Fruit fly (Drosophila melanogaster): ENCODE measurements around the gene Polr2A.

Gene Polr2A

dm6 chrX:11611645-11612079 lies 41.5 kb upstream of the Polr2A start, which contains the start of the genes CG2247 and CG1703 (continued):
- TF ChIP-seq seq (GFP tag; IDR thresholded peaks at IDR 0.05): no peak
- TF ChIP-seq Aef1 (GFP tag; IDR thresholded peaks at IDR 0.05): peak; percentile 81
- peak; percentile 76 for TF ChIP-seq CG14860 (GFP tag; IDR thresholded peaks at IDR 0.05; ENCODE audit: partially characterized antibody)
- TF ChIP-seq CG9797 (GFP tag; optimal IDR thresholded peaks at IDR 0.05): peak; percentile 86
- TF ChIP-seq CG7963 (GFP tag; IDR thresholded peaks at IDR 0.05; ENCODE audit: partially characterized antibody): peak; percentile 36; the same call in 1 of the 3 replicates
- peak; percentile 80 for TF ChIP-seq inv (GFP tag; IDR thresholded peaks at IDR 0.05; ENCODE audit: partially characterized antibody)
- peak; percentile 65 for TF ChIP-seq phol (tag; optimal IDR thresholded peaks at IDR 0.05)
- peak; percentile 75 for TF ChIP-seq CG42726 (GFP tag; IDR thresholded peaks at IDR 0.05; ENCODE audit: partially characterized antibody)
- no peak for TF ChIP-seq HHEX (GFP tag; optimal IDR thresholded peaks at IDR 0.05)
- TF ChIP-seq CG12659 (GFP tag; optimal IDR thresholded peaks at IDR 0.05): peak; percentile 73
- 0 out of 3 replicates have a peak, but pooled peaks have one; percentile 44 for TF ChIP-seq mld (GFP tag; IDR thresholded peaks at IDR 0.05; ENCODE audit: partially characterized antibody)
- TF ChIP-seq dmrt11E (tag; optimal IDR thresholded peaks at IDR 0.05): peak; percentile 11
- peak; percentile 72; the same call in 2 of the 3 replicates for TF ChIP-seq CG6791 (GFP tag; IDR thresholded peaks at IDR 0.05; ENCODE audit: partially characterized antibody)
- TF ChIP-seq CG6854 (GFP tag; optimal IDR thresholded peaks at IDR 0.05): no peak
- TF ChIP-seq z (GFP tag; IDR thresholded peaks at IDR 0.05): no peak
- TF ChIP-seq disco-r (GFP tag; optimal IDR thresholded peaks at IDR 0.05): no peak
- TF ChIP-seq sug (tag; optimal IDR thresholded peaks at IDR 0.05): peak; percentile 30
- peak; percentile 38 for TF ChIP-seq Lhr (GFP tag; optimal IDR thresholded peaks at IDR 0.05)
- no peak for TF ChIP-seq CG4617 (GFP tag; optimal IDR thresholded peaks at IDR 0.05; ENCODE audit: borderline replicate concordance)
- TF ChIP-seq CG10267 (tag; optimal IDR thresholded peaks at IDR 0.05): peak; percentile 80
- no peak for TF ChIP-seq CG14667 (GFP tag; IDR thresholded peaks at IDR 0.05)
- TF ChIP-seq D19A (tag; optimal IDR thresholded peaks at IDR 0.05): peak; percentile 10
- TF ChIP-seq CG11398 (GFP tag; optimal IDR thresholded peaks at IDR 0.05): no peak
- peak; percentile 45 for TF ChIP-seq CG2129 (GFP tag; IDR thresholded peaks at IDR 0.05; ENCODE audit: partially characterized antibody)
- TF ChIP-seq Ets97D (GFP tag; optimal IDR thresholded peaks at IDR 0.05): peak; percentile 25
- no peak for TF ChIP-seq kni (GFP tag; optimal IDR thresholded peaks at IDR 0.05)
- TF ChIP-seq hb (GFP tag; IDR thresholded peaks at IDR 0.05; ENCODE audit: partially characterized antibody): peak; percentile 68; the same call in 2 of the 3 replicates
- TF ChIP-seq CG13287 (GFP tag; IDR thresholded peaks at IDR 0.05; ENCODE audit: partially characterized antibody): peak; percentile 88
- no peak for TF ChIP-seq CG11695 (GFP tag; IDR thresholded peaks at IDR 0.05)
- peak; percentile 77; the same call in 1 of the 2 replicates for TF ChIP-seq CG4360 (GFP tag; IDR thresholded peaks at IDR 0.05)
- TF ChIP-seq CG2712 (tag; optimal IDR thresholded peaks at IDR 0.05): peak; percentile 60
- TF ChIP-seq chinmo (GFP tag; IDR thresholded peaks at IDR 0.05; ENCODE audit: partially characterized antibody): peak; percentile 58; the same call in 1 of the 4 replicates
- TF ChIP-seq HLH4C (GFP tag; IDR thresholded peaks at IDR 0.05; ENCODE audit: partially characterized antibody): peak; percentile 73; the same call in 2 of the 3 replicates
- TF ChIP-seq CG14710 (tag; optimal IDR thresholded peaks at IDR 0.05): peak; percentile 76
- peak in 1 of 3 experiments; percentile 2 for TF ChIP-seq lola (GFP tag; optimal IDR thresholded peaks at IDR 0.05)
- no peak for TF ChIP-seq CG17802 (tag; optimal IDR thresholded peaks at IDR 0.05)
- no peak for TF ChIP-seq her (GFP tag; optimal IDR thresholded peaks at IDR 0.05)
- TF ChIP-seq stwl (tag; optimal IDR thresholded peaks at IDR 0.05): peak; percentile 74
- TF ChIP-seq zen (tag; optimal IDR thresholded peaks at IDR 0.05): peak; percentile 37
- TF ChIP-seq CG2116 (GFP tag; optimal IDR thresholded peaks at IDR 0.05): peak; percentile 98
- TF ChIP-seq Drgx (GFP tag; IDR thresholded peaks at IDR 0.05): no peak
- TF ChIP-seq zen2 (GFP tag; IDR thresholded peaks at IDR 0.05; ENCODE audit: partially characterized antibody): peak; percentile 37; the same call in 1 of the 3 replicates
- peak; percentile 76 for TF ChIP-seq trem (tag; optimal IDR thresholded peaks at IDR 0.05)
- no peak for TF ChIP-seq dpn (GFP tag; optimal IDR thresholded peaks at IDR 0.05)
- no peak for TF ChIP-seq Abd-B (GFP tag; optimal IDR thresholded peaks at IDR 0.05)
- TF ChIP-seq Bgb (GFP tag; IDR thresholded peaks at IDR 0.05; ENCODE audit: partially characterized antibody): peak; percentile 81
- TF ChIP-seq CTCF (GFP tag; optimal IDR thresholded peaks at IDR 0.05): peak; percentile 40
- peak; percentile 40 for TF ChIP-seq YL-1 (GFP tag; optimal IDR thresholded peaks at IDR 0.05)

All from whole organism, embryonic.